Fruit fly (Drosophila melanogaster) whole organism, embryonic: Measurements from ENCODE around the gene loaf.

Source experiments
- Asciz ChIP-seq: fragments of 200-800 bp; sonication (Bioruptor generic); optimal IDR thresholded peaks from 2 replicates; lab custom pipeline; 2017; ENCODE audit warnings: missing biosample characterization, mild to moderate bottlenecking, missing genetic modification characterization, missing genetic modification reagents
- Atf6 ChIP-seq: fragments of 200-800 bp; sonication (Bioruptor generic); IDR thresholded peaks from 2 replicates; pipeline ENCODE4 v1.3.6; 2022; ENCODE audit warnings: missing biosample characterization, missing genetic modification characterization
- Bgb ChIP-seq: fragments of 200-800 bp; sonication (Bioruptor generic); IDR thresholded peaks from 2 replicates; pipeline ENCODE4 v1.3.6; 2022; ENCODE audit warnings: missing biosample characterization, missing genetic modification characterization; ENCODE audit not compliant: partially characterized antibody
- CG11085 ChIP-seq: fragments of 200-800 bp; sonication (Bioruptor generic); IDR thresholded peaks from 2 replicates; pipeline ENCODE4 v1.3.6; 2022; ENCODE audit warnings: missing biosample characterization, missing genetic modification characterization
- CG13424 ChIP-seq: fragments of 200-800 bp; sonication (Bioruptor generic); optimal IDR thresholded peaks from 2 replicates; lab custom pipeline; 2019; ENCODE audit warnings: missing biosample characterization, mild to moderate bottlenecking, missing genetic modification characterization, moderate library complexity
- CG14050 ChIP-seq: fragments of 200-800 bp; sonication (Bioruptor generic); IDR thresholded peaks from 3 replicates; pipeline ENCODE4 v1.3.6; 2022; ENCODE audit warnings: missing biosample characterization, missing genetic modification characterization
- CG15514 ChIP-seq: fragments of 200-800 bp; sonication (Bioruptor generic); optimal IDR thresholded peaks from 3 replicates; lab custom pipeline; 2017; ENCODE audit warnings: missing biosample characterization, missing genetic modification characterization, mild to moderate bottlenecking, moderate library complexity, missing genetic modification reagents
- CG15601 ChIP-seq: fragments of 200-800 bp; sonication (Bioruptor generic); optimal IDR thresholded peaks from 3 replicates; lab custom pipeline; 2019; ENCODE audit warnings: missing biosample characterization, mild to moderate bottlenecking, missing genetic modification characterization, moderate library complexity
- CG16779 ChIP-seq: fragments of 200-800 bp; sonication (Bioruptor generic); IDR thresholded peaks from 2 replicates; pipeline ENCODE4 v1.3.6; 2022; ENCODE audit warnings: missing biosample characterization, missing genetic modification characterization
- CG17328 ChIP-seq: fragments of 200-800 bp; sonication (Bioruptor generic); IDR thresholded peaks from 2 replicates; pipeline ENCODE4 v1.3.6; 2022; ENCODE audit warnings: missing biosample characterization, missing genetic modification characterization
- CG18599 ChIP-seq: fragments of 200-800 bp; sonication (Bioruptor generic); optimal IDR thresholded peaks from 3 replicates; lab custom pipeline; 2017; ENCODE audit warnings: missing biosample characterization, missing genetic modification characterization, mild to moderate bottlenecking, moderate library complexity, missing genetic modification reagents
- CG2116 ChIP-seq: fragments of 200-800 bp; sonication (Bioruptor generic); optimal IDR thresholded peaks from 3 replicates; lab custom pipeline; 2018; ENCODE audit warnings: missing biosample characterization, mild to moderate bottlenecking, missing genetic modification characterization
- CG2875 ChIP-seq: fragments of 200-800 bp; sonication (Bioruptor generic); optimal IDR thresholded peaks from 2 replicates; lab custom pipeline; 2017; ENCODE audit warnings: missing biosample characterization, mild to moderate bottlenecking, missing genetic modification characterization, missing genetic modification reagents
- CG31441 ChIP-seq: fragments of 200-800 bp; sonication (Bioruptor generic); IDR thresholded peaks from 2 replicates; pipeline ENCODE4 v1.3.6; 2022; ENCODE audit warnings: missing biosample characterization, missing genetic modification characterization
- CG34422 ChIP-seq: fragments of 200-800 bp; sonication (Bioruptor generic); IDR thresholded peaks from 3 replicates; pipeline ENCODE4 v1.3.6; 2022; ENCODE audit warnings: missing biosample characterization, missing genetic modification characterization
- CG7928 ChIP-seq: fragments of 200-800 bp; sonication (Bioruptor generic); optimal IDR thresholded peaks from 2 replicates; lab custom pipeline; 2017; ENCODE audit warnings: missing biosample characterization, mild to moderate bottlenecking, missing genetic modification characterization
- CG8924 ChIP-seq: fragments of 200-800 bp; optimal IDR thresholded peaks from 3 replicates; lab custom pipeline; 2019; ENCODE audit warnings: missing biosample characterization, mild to moderate bottlenecking, missing genetic modification characterization, moderate library complexity
- CG8944 ChIP-seq: fragments of 200-800 bp; sonication (Bioruptor generic); optimal IDR thresholded peaks from 3 replicates; lab custom pipeline; 2016; ENCODE audit warnings: missing biosample characterization, missing genetic modification characterization
- CG9215 ChIP-seq: fragments of 200-800 bp; sonication (Bioruptor generic); IDR thresholded peaks from 2 replicates; pipeline ENCODE4 v1.3.6; 2022; ENCODE audit warnings: missing biosample characterization, missing genetic modification characterization
- Deaf1 ChIP-seq: fragments of 200-800 bp; optimal IDR thresholded peaks from 3 replicates; lab custom pipeline; 2019; ENCODE audit warnings: missing biosample characterization, mild to moderate bottlenecking, missing genetic modification characterization, moderate library complexity
- E2f2 ChIP-seq: fragments of 200-800 bp; sonication (Bioruptor generic); IDR thresholded peaks from 2 replicates; pipeline ENCODE4 v1.3.6; 2022; ENCODE audit warnings: missing biosample characterization, missing genetic modification characterization
- ERR ChIP-seq: fragments of 200-800 bp; sonication (Bioruptor generic); optimal IDR thresholded peaks from 2 replicates; lab custom pipeline; 2016; ENCODE audit warnings: missing biosample characterization, missing genetic modification characterization
- GATAe ChIP-seq: fragments of 200-800 bp; sonication (Bioruptor generic); conservative IDR thresholded peaks from 2 replicates; pipeline ENCODE4 v1.3.6; 2022; ENCODE audit warnings: missing biosample characterization, missing genetic modification characterization
- H2.0 ChIP-seq: fragments of 200-800 bp; sonication (Bioruptor generic); IDR thresholded peaks from 2 replicates; pipeline ENCODE4 v1.3.6; 2022; ENCODE audit warnings: missing biosample characterization, missing genetic modification characterization
- HLHmδ ChIP-seq: fragments of 200-800 bp; sonication (Bioruptor generic); optimal IDR thresholded peaks from 2 replicates; lab custom pipeline; 2018; ENCODE audit warnings: missing biosample characterization, mild to moderate bottlenecking, missing genetic modification characterization, moderate library complexity
- HmgZ ChIP-seq: fragments of 200-800 bp; sonication (Bioruptor generic); optimal IDR thresholded peaks from 2 replicates; lab custom pipeline; 2018; ENCODE audit warnings: missing biosample characterization, mild to moderate bottlenecking, missing genetic modification characterization
- Lpt ChIP-seq: fragments of >200 bp; optimal IDR thresholded peaks from 2 replicates; lab custom pipeline; 2018; ENCODE audit warnings: missing biosample characterization, missing genetic modification characterization
- Mad ChIP-seq: fragments of 200-800 bp; sonication (Bioruptor generic); optimal IDR thresholded peaks from 2 replicates; lab custom pipeline; 2016; ENCODE audit warnings: missing biosample characterization, missing genetic modification characterization
- Oli ChIP-seq: fragments of 200-800 bp; sonication (Bioruptor generic); optimal IDR thresholded peaks from 2 replicates; lab custom pipeline; 2018; ENCODE audit warnings: missing biosample characterization, mild to moderate bottlenecking, missing genetic modification characterization, moderate library complexity
- Ptx1 ChIP-seq: fragments of 200-800 bp; sonication (Bioruptor generic); IDR thresholded peaks from 2 replicates; pipeline ENCODE4 v1.3.6; 2022; ENCODE audit warnings: missing biosample characterization, missing genetic modification characterization
- Rfx ChIP-seq: fragments of 200-800 bp; sonication (Bioruptor generic); IDR thresholded peaks from 2 replicates; pipeline ENCODE4 v1.3.6; 2022; ENCODE audit warnings: missing biosample characterization, missing genetic modification characterization
- Side ChIP-seq: fragments of 200-800 bp; sonication (Bioruptor generic); optimal IDR thresholded peaks from 2 replicates; lab custom pipeline; 2016; ENCODE audit warnings: missing biosample characterization, missing genetic modification characterization
- al ChIP-seq: fragments of 200-800 bp; sonication (Bioruptor generic); IDR thresholded peaks from 2 replicates; pipeline ENCODE4 v1.3.6; 2022; ENCODE audit warnings: missing biosample characterization, missing genetic modification characterization
- bcd ChIP-seq: fragments of 200-800 bp; sonication (Bioruptor generic); optimal IDR thresholded peaks from 2 replicates; lab custom pipeline; 2017; ENCODE audit warnings: missing biosample characterization, mild to moderate bottlenecking, missing genetic modification characterization
- corto ChIP-seq: fragments of 200-800 bp; sonication (Bioruptor generic); optimal IDR thresholded peaks from 2 replicates; lab custom pipeline; 2016; ENCODE audit warnings: missing biosample characterization, mild to moderate bottlenecking, missing genetic modification characterization, moderate library complexity
- dati ChIP-seq: fragments of 200-800 bp; sonication (Bioruptor generic); IDR thresholded peaks from 2 replicates; pipeline ENCODE4 v1.3.6; 2022; ENCODE audit warnings: missing biosample characterization, missing genetic modification characterization
- dmrt99B ChIP-seq: fragments of 200-800 bp; sonication (Bioruptor generic); optimal IDR thresholded peaks from 2 replicates; lab custom pipeline; 2018; ENCODE audit warnings: missing biosample characterization, mild to moderate bottlenecking, missing genetic modification characterization, moderate library complexity
- exex ChIP-seq: fragments of 200-800 bp; sonication (Bioruptor generic); optimal IDR thresholded peaks from 4 replicates; lab custom pipeline; 2018; ENCODE audit warnings: missing biosample characterization, mild to moderate bottlenecking, missing genetic modification characterization, moderate library complexity
- gem ChIP-seq: fragments of 200-800 bp; sonication (Bioruptor generic); optimal IDR thresholded peaks from 2 replicates; lab custom pipeline; 2019; ENCODE audit warnings: missing biosample characterization, mild to moderate bottlenecking, missing genetic modification characterization, moderate library complexity
- jumu ChIP-seq: fragments of 200-800 bp; sonication (Bioruptor generic); optimal IDR thresholded peaks from 3 replicates; lab custom pipeline; 2016; ENCODE audit warnings: missing biosample characterization, missing genetic modification characterization
- lbe ChIP-seq: fragments of 200-800 bp; sonication (Bioruptor generic); optimal IDR thresholded peaks from 2 replicates; lab custom pipeline; 2016; ENCODE audit warnings: missing biosample characterization, mild to moderate bottlenecking, missing genetic modification characterization
- mirr ChIP-seq: fragments of 200-800 bp; sonication (Bioruptor generic); optimal IDR thresholded peaks from 3 replicates; lab custom pipeline; 2018; ENCODE audit warnings: missing biosample characterization, mild to moderate bottlenecking, missing genetic modification characterization
- mld ChIP-seq: fragments of 200-800 bp; sonication (Bioruptor generic); IDR thresholded peaks from 3 replicates; pipeline ENCODE4 v1.3.6; 2022; ENCODE audit warnings: missing biosample characterization, missing genetic modification characterization; ENCODE audit not compliant: partially characterized antibody
- otp ChIP-seq: fragments of 200-800 bp; sonication (Bioruptor generic); IDR thresholded peaks from 3 replicates; pipeline ENCODE4, ENCODE4 v1.3.6; 2022; ENCODE audit warnings: missing biosample characterization, missing genetic modification characterization
- peb ChIP-seq: fragments of 200-800 bp; sonication (Bioruptor generic); IDR thresholded peaks from 2 replicates; pipeline ENCODE4 v1.3.6; 2022; ENCODE audit warnings: missing biosample characterization, missing genetic modification characterization
- pros ChIP-seq: fragments of 200-800 bp; sonication (Bioruptor generic); optimal IDR thresholded peaks from 3 replicates; lab custom pipeline; 2019; ENCODE audit warnings: missing biosample characterization, mild to moderate bottlenecking, missing genetic modification characterization, moderate library complexity
- tin ChIP-seq: fragments of 200-800 bp; sonication (Bioruptor generic); optimal IDR thresholded peaks from 3 replicates; lab custom pipeline; 2016; ENCODE audit warnings: missing biosample characterization, missing genetic modification characterization
- tna ChIP-seq: fragments of 200-800 bp; sonication (Bioruptor generic); IDR thresholded peaks from 2 replicates; pipeline ENCODE4 v1.3.6; 2022; ENCODE audit warnings: missing biosample characterization, missing genetic modification characterization; ENCODE audit not compliant: partially characterized antibody
- z ChIP-seq: fragments of 200-800 bp; sonication (Bioruptor generic); IDR thresholded peaks from 3 replicates; pipeline ENCODE4 v1.3.6; 2022; ENCODE audit warnings: missing biosample characterization, missing genetic modification characterization

loaf gene

dm6 chr3L:11683819-11684521 lies 82.0 kb downstream of the loaf start, which contains the start of gene Sugb (continued):
- TF ChIP-seq GATAe (GFP tag; lab: Robert Waterston, UW) (no peak; the same call in 1 of the 2 replicates), Rfx (peak; percentile 87; the same call in 1 of the 2 replicates), H2.0 (peak; percentile 21; the same call in 1 of the 2 replicates), Side (GFP tag; lab: Kevin White, UChicago) (peak; percentile 46), Lpt (GFP tag; lab: Kevin White, UChicago) (no peak), Mad (peak; percentile 67), CG16779 (no peak), Deaf1 (peak; percentile 97), CG8944 (GFP tag; lab: Kevin White, UChicago) (peak; percentile 36), jumu (GFP tag; lab: Kevin White, UChicago) (peak; percentile 5), mirr (peak; percentile 61), CG2875 (GFP tag; lab: Kevin White, UChicago) (no peak), Bgb (peak; percentile 30; the same call in 1 of the 2 replicates), HmgZ (tag; lab: Kevin White, UChicago) (peak; percentile 63), z (no peak), tin (GFP tag; lab: Kevin White, UChicago) (peak; percentile 50), exex (tag; lab: Kevin White, UChicago) (peak; percentile 79), CG8924 (tag; lab: Kevin White, UChicago) (peak; percentile 52), dati (GFP tag; lab: Robert Waterston, UW) (no peak), CG2116 (GFP tag; lab: Kevin White, UChicago) (peak; percentile 38), CG15601 (tag; lab: Kevin White, UChicago) (peak; percentile 8), HLHmδ (GFP tag; lab: Kevin White, UChicago) (no peak), CG13424 (peak; percentile 72), peb (GFP tag; lab: Robert Waterston, UW) (no peak), CG7928 (GFP tag; lab: Kevin White, UChicago) (no peak), CG15514 (GFP tag; lab: Kevin White, UChicago) (peak; percentile 74), bcd (no peak), tna (GFP tag; lab: Robert Waterston, UW) (no peak), CG17328 (GFP tag; lab: Robert Waterston, UW) (peak; percentile 62), otp (GFP tag; lab: Robert Waterston, UW) (no peak), pros (GFP tag; lab: Kevin White, UChicago) (peak; percentile 16), Atf6 (GFP tag; lab: Robert Waterston, UW) (peak; percentile 66; the same call in 1 of the 2 replicates), Asciz (GFP tag; lab: Kevin White, UChicago) (peak; percentile 39), Ptx1 (peak; percentile 56; the same call in 1 of the 2 replicates), mld (no peak), al (GFP tag; lab: Robert Waterston, UW) (peak; percentile 58), CG18599 (GFP tag; lab: Kevin White, UChicago) (peak; percentile 83), lbe (GFP tag; lab: Kevin White, UChicago) (peak; percentile 62), ERR (no peak), CG14050 (GFP tag; lab: Robert Waterston, UW) (0 out of 3 replicates have a peak, but pooled peaks have one; percentile 30), CG11085 (GFP tag; lab: Robert Waterston, UW) (peak; percentile 14; the same call in 1 of the 2 replicates), CG9215 (no peak), corto (peak; percentile 57), Oli (tag; lab: Kevin White, UChicago) (peak; percentile 32), dmrt99B (tag; lab: Kevin White, UChicago) (peak; percentile 59), E2f2 (peak; percentile 50), CG31441 (GFP tag; lab: Robert Waterston, UW) (peak; percentile 28; the same call in 1 of the 2 replicates), CG34422 (GFP tag; lab: Robert Waterston, UW) (peak; percentile 62; the same call in 1 of the 3 replicates), gem (tag; lab: Kevin White, UChicago) (peak; percentile 77)
